Worm (Caenorhabditis elegans) whole organism, L3 larva: ENCODE measurements around the gene Y75B8A.7.

Experiments used
- aly-2 ChIP-seq: fragments of 150-350 bp; optimal IDR thresholded peaks from 2 replicates; lab custom pipeline; 2014; ENCODE audit warnings: missing biosample characterization, missing genetic modification characterization
- ama-1 ChIP-seq: fragments of 150-350 bp; optimal IDR thresholded peaks from 2 replicates; lab custom pipeline; 2018
- ceh-28 ChIP-seq: fragments of 150-350 bp; optimal IDR thresholded peaks from 2 replicates; lab custom pipeline; 2014; ENCODE audit warnings: missing biosample characterization, missing genetic modification reagents, missing genetic modification characterization
- ceh-82 ChIP-seq: fragments of 150-350 bp; optimal IDR thresholded peaks from 2 replicates; lab custom pipeline; 2014; ENCODE audit warnings: missing biosample characterization, missing genetic modification characterization
- daf-12 ChIP-seq: fragments of 150-350 bp; optimal IDR thresholded peaks from 2 replicates; lab custom pipeline; 2014; ENCODE audit warnings: missing biosample characterization, missing genetic modification reagents, missing genetic modification characterization
- egl-27 ChIP-seq: sonication (generic microtip); optimal IDR thresholded peaks from 4 replicates; lab custom pipeline; 2017; ENCODE audit warnings: missing biosample characterization, missing genetic modification reagents, missing genetic modification characterization
- elt-1 ChIP-seq: fragments of 150-350 bp; optimal IDR thresholded peaks from 2 replicates; lab custom pipeline; 2014; ENCODE audit warnings: missing biosample characterization, missing genetic modification characterization
- elt-2 ChIP-seq: sonication (generic microtip); optimal IDR thresholded peaks from 2 replicates; lab custom pipeline; 2016; ENCODE audit warnings: missing genetic modification reagents, mild to moderate bottlenecking, missing genetic modification characterization, missing compliant biosample characterization
- elt-3 ChIP-seq, 3 experiments: fragments of 150-350 bp in 1 of 3; sonication (generic microtip) in 2 of 3; optimal IDR thresholded peaks; 2 replicates in 2 of 3; 4 replicates in 1 of 3; lab custom pipeline; 2014 to 2017; ENCODE audit warnings: missing biosample characterization in 3 of 3, missing genetic modification characterization in 3 of 3
- eor-1 ChIP-seq, 2 experiments: fragments of 150-350 bp; optimal IDR thresholded peaks; 2 replicates each; lab custom pipeline; 2014 to 2018; ENCODE audit warnings: missing biosample characterization in 2 of 2, missing genetic modification characterization in 2 of 2
- fos-1 ChIP-seq: fragments of 150-350 bp; optimal IDR thresholded peaks from 2 replicates; lab custom pipeline; 2014; ENCODE audit warnings: missing biosample characterization, missing genetic modification characterization
- lin-39 ChIP-seq: fragments of 150-350 bp; optimal IDR thresholded peaks from 2 replicates; lab custom pipeline; 2018; ENCODE audit warnings: missing biosample characterization, missing genetic modification reagents, missing genetic modification characterization
- mdl-1 ChIP-seq: fragments of 150-350 bp; optimal IDR thresholded peaks from 2 replicates; lab custom pipeline; 2014; ENCODE audit warnings: missing biosample characterization, missing genetic modification characterization
- mml-1 ChIP-seq: fragments of 150-350 bp; sonication (generic microtip); optimal IDR thresholded peaks from 3 replicates; lab custom pipeline; 2014; ENCODE audit warnings: missing biosample characterization, missing genetic modification characterization
- nfya-1 ChIP-seq: sonication (generic microtip); optimal IDR thresholded peaks from 2 replicates; lab custom pipeline; 2017; ENCODE audit warnings: missing genetic modification characterization, mild to moderate bottlenecking, missing compliant biosample characterization, antibody characterized with exemption, moderate library complexity; ENCODE audit not compliant: insufficient read depth
- nhr-11 ChIP-seq: fragments of 150-350 bp; optimal IDR thresholded peaks from 2 replicates; lab custom pipeline; 2014; ENCODE audit warnings: missing biosample characterization, missing genetic modification characterization
- nhr-12 ChIP-seq: fragments of 150-350 bp; optimal IDR thresholded peaks from 2 replicates; lab custom pipeline; 2014; ENCODE audit warnings: missing biosample characterization, missing genetic modification characterization
- nhr-23 ChIP-seq: fragments of 150-350 bp; optimal IDR thresholded peaks from 2 replicates; lab custom pipeline; 2014; ENCODE audit warnings: missing biosample characterization, missing genetic modification reagents, missing genetic modification characterization
- nhr-25 ChIP-seq: sonication (generic microtip); optimal IDR thresholded peaks from 2 replicates; lab custom pipeline; 2017; ENCODE audit warnings: missing biosample characterization, missing genetic modification characterization
- nhr-28 ChIP-seq: fragments of 150-350 bp; optimal IDR thresholded peaks from 2 replicates; lab custom pipeline; 2014; ENCODE audit warnings: missing biosample characterization, missing genetic modification characterization
- nhr-43 ChIP-seq: sonication (generic microtip); optimal IDR thresholded peaks from 2 replicates; lab custom pipeline; 2016; ENCODE audit warnings: mild to moderate bottlenecking, missing genetic modification characterization, missing compliant biosample characterization; ENCODE audit not compliant: poor library complexity, severe bottlenecking
- nhr-76 ChIP-seq: fragments of 150-350 bp; sonication (generic microtip); optimal IDR thresholded peaks from 5 replicates; lab custom pipeline; 2014; ENCODE audit warnings: missing biosample characterization, missing genetic modification characterization
- pha-4 ChIP-seq: fragments of 150-350 bp; optimal IDR thresholded peaks from 2 replicates; lab custom pipeline; 2014; ENCODE audit warnings: missing biosample characterization, missing genetic modification reagents, missing genetic modification characterization
- pqm-1 ChIP-seq: fragments of 150-350 bp; optimal IDR thresholded peaks from 2 replicates; lab custom pipeline; 2017; ENCODE audit warnings: missing biosample characterization, missing genetic modification characterization, inconsistent platforms
- sea-2 ChIP-seq: fragments of 150-350 bp; sonication (generic microtip); optimal IDR thresholded peaks from 4 replicates; lab custom pipeline; 2014; ENCODE audit warnings: missing biosample characterization, missing genetic modification reagents, missing genetic modification characterization
- skn-1 ChIP-seq: fragments of 150-350 bp; optimal IDR thresholded peaks from 2 replicates; lab custom pipeline; 2014; ENCODE audit warnings: missing biosample characterization, missing genetic modification characterization
- snpc-4 ChIP-seq: fragments of 150-350 bp; optimal IDR thresholded peaks from 2 replicates; lab custom pipeline; 2014; ENCODE audit warnings: missing biosample characterization, missing genetic modification characterization
- unc-39 ChIP-seq: sonication (generic microtip); optimal IDR thresholded peaks from 4 replicates; lab custom pipeline; 2017; ENCODE audit warnings: missing biosample characterization, missing genetic modification characterization
- unc-62 ChIP-seq: fragments of 150-350 bp; sonication (generic microtip); optimal IDR thresholded peaks from 4 replicates; lab custom pipeline; 2014; ENCODE audit warnings: missing biosample characterization, missing genetic modification reagents, missing genetic modification characterization
- zag-1 ChIP-seq: fragments of 150-350 bp; optimal IDR thresholded peaks from 2 replicates; lab custom pipeline; 2014; ENCODE audit warnings: missing biosample characterization, missing genetic modification characterization
- ztf-4 ChIP-seq: fragments of 150-350 bp; optimal IDR thresholded peaks from 2 replicates; lab custom pipeline; 2014; ENCODE audit warnings: missing biosample characterization, missing genetic modification characterization

Gene Y75B8A.7

ce11 chrIII:12135580-12135979 lies 17.1 kb upstream of the Y75B8A.7 start:
- TF ChIP-seq zag-1 (tag; lab: Kevin White, UChicago): no peak
- no peak for TF ChIP-seq nhr-43 (tag; lab: Kevin White, UChicago)
- peak; percentile 36 for TF ChIP-seq pha-4
- peak; percentile 72 for TF ChIP-seq elt-2
- no peak for TF ChIP-seq unc-39 (tag; lab: Kevin White, UChicago)
- TF ChIP-seq nhr-11: no peak
- TF ChIP-seq pqm-1 (tag; lab: Kevin White, UChicago): peak; percentile 62
- no peak for TF ChIP-seq nhr-12 (tag; lab: Kevin White, UChicago)
- TF ChIP-seq fos-1: no peak
- no peak for TF ChIP-seq egl-27 (tag; lab: Kevin White, UChicago)
- no peak for TF ChIP-seq ceh-28 (tag; lab: Kevin White, UChicago)

- TF ChIP-seq ceh-28 (tag; lab: Kevin White, UChicago) (no peak), unc-39 (tag; lab: Kevin White, UChicago) (no peak), daf-12 (tag; lab: Kevin White, UChicago) (no peak), pha-4 (no peak), elt-3 (tag; optimal IDR thresholded peaks at IDR 0.05; lab: Kevin White, UChicago) (no peak), aly-2 (tag; lab: Kevin White, UChicago) (no peak), nhr-28 (no peak), mml-1 (tag; lab: Kevin White, UChicago) (no peak), ama-1 (no peak), zag-1 (tag; lab: Kevin White, UChicago) (no peak), nhr-43 (tag; lab: Kevin White, UChicago) (no peak), mdl-1 (no peak), elt-1 (tag; lab: Kevin White, UChicago) (no peak), sea-2 (GFP tag; lab: Kevin White, UChicago) (no peak), lin-39 (tag; lab: Kevin White, UChicago) (no peak), skn-1 (no peak), ceh-82 (tag; lab: Kevin White, UChicago) (no peak), eor-1 (tag; optimal IDR thresholded peaks at IDR 0.05; lab: Kevin White, UChicago) (no peak), nhr-23 (tag; lab: Kevin White, UChicago) (no peak)
Observed at ce11 chrIII:12137095-12137494, 15.6 kb upstream of the Y75B8A.7 start.

ce11 chrIII:12137515-12137914 lies 15.2 kb upstream of the Y75B8A.7 start:
- TF ChIP-seq nfya-1 (tag; lab: Kevin White, UChicago): peak; percentile 98
- TF ChIP-seq zag-1 (tag; lab: Kevin White, UChicago): no peak
- TF ChIP-seq, all 47 proteins: peak for 1

- TF ChIP-seq elt-3 (tag; optimal IDR thresholded peaks at IDR 0.05; lab: Kevin White, UChicago) (no peak), unc-62 (GFP tag; lab: Kevin White, UChicago) (no peak), egl-27 (tag; lab: Kevin White, UChicago) (no peak), ztf-4 (tag; lab: Kevin White, UChicago) (no peak), nhr-43 (tag; lab: Kevin White, UChicago) (no peak), mml-1 (tag; lab: Kevin White, UChicago) (no peak), unc-39 (tag; lab: Kevin White, UChicago) (no peak), nhr-76 (tag; lab: Kevin White, UChicago) (no peak), daf-12 (tag; lab: Kevin White, UChicago) (no peak), pha-4 (peak; percentile 32), zag-1 (tag; lab: Kevin White, UChicago) (no peak), snpc-4 (no peak), elt-2 (peak; percentile 68), pqm-1 (tag; lab: Kevin White, UChicago) (peak; percentile 22), nhr-25 (tag; lab: Kevin White, UChicago) (no peak), ama-1 (no peak), nhr-12 (tag; lab: Kevin White, UChicago) (no peak)
Observed at ce11 chrIII:12138235-12138634, 14.5 kb upstream of the Y75B8A.7 start.

ce11 chrIII:12139471-12139870 lies 13.2 kb upstream of the Y75B8A.7 start:
- TF ChIP-seq nhr-25 (tag; lab: Kevin White, UChicago): peak; percentile 31
- no peak for TF ChIP-seq sea-2 (GFP tag; lab: Kevin White, UChicago)
- TF ChIP-seq, all 47 proteins: peak for 1
